Fruit fly (Drosophila melanogaster): Measurements from ENCODE around the gene Es2.

DNA sequence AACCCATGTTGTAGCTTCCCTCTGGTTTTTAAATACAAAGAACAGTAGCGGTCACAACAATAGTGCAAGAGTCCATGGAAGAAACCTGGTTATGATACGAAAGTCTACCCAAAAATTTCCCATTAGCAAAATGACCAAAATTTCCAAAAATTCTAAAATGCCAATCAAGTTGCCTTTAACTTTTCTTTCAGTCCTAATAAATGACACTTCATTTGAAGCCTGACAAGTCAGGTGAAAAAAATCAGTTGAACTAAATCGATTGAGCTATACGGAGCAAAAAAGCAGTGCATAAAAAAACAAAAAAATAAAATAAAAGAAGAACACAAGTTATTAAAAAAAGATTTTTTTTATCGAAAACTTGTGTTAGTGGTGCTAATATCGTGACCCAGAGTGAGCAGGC is 45.7 kb upstream of the Es2 start:
- TF ChIP-seq psq (optimal IDR thresholded peaks at IDR 0.05) (no peak), Myc (optimal IDR thresholded peaks at IDR 0.05) (no peak), ttk (optimal IDR thresholded peaks at IDR 0.05) (no peak), h (optimal IDR thresholded peaks at IDR 0.05) (no peak), Sin3A (optimal IDR thresholded peaks at IDR 0.05) (no peak)
